Worm (Caenorhabditis elegans) whole organism, L2 larva: ENCODE results near the gene K01G12.3.

ENCODE experiments used
- C34F6.9 ChIP-seq: fragments of 150-350 bp; optimal IDR thresholded peaks from 2 replicates; lab custom pipeline; 2014; ENCODE audit warnings: missing biosample characterization, missing genetic modification characterization
- F13H6.1 ChIP-seq: sonication (generic microtip); optimal IDR thresholded peaks from 2 replicates; lab custom pipeline; 2016; ENCODE audit warnings: missing genetic modification characterization, missing compliant biosample characterization
- R02D3.7 ChIP-seq: fragments of 150-350 bp; optimal IDR thresholded peaks from 2 replicates; lab custom pipeline; 2014; ENCODE audit warnings: missing biosample characterization, missing genetic modification characterization
- Y55F3AM.14 ChIP-seq: fragments of 200-800 bp; sonication (Bioruptor generic); optimal IDR thresholded peaks from 2 replicates; lab custom pipeline; 2018; ENCODE audit warnings: mild to moderate bottlenecking, missing genetic modification characterization, missing compliant biosample characterization
- ZK546.5 ChIP-seq: sonication (generic microtip); optimal IDR thresholded peaks from 2 replicates; lab custom pipeline; 2017; ENCODE audit warnings: missing biosample characterization, missing genetic modification characterization
- alr-1 ChIP-seq: fragments of 150-350 bp; optimal IDR thresholded peaks from 2 replicates; lab custom pipeline; 2014; ENCODE audit warnings: missing biosample characterization, missing genetic modification characterization
- aly-2 ChIP-seq: fragments of 150-350 bp; optimal IDR thresholded peaks from 2 replicates; lab custom pipeline; 2014; ENCODE audit warnings: missing biosample characterization, missing genetic modification characterization
- blmp-1 ChIP-seq: sonication (generic microtip); optimal IDR thresholded peaks from 2 replicates; lab custom pipeline; 2017; ENCODE audit warnings: missing genetic modification characterization, mild to moderate bottlenecking, missing compliant biosample characterization, antibody characterized with exemption, moderate library complexity; ENCODE audit not compliant: insufficient read depth
- ceh-16 ChIP-seq: fragments of 150-350 bp; optimal IDR thresholded peaks from 2 replicates; lab custom pipeline; 2014; ENCODE audit warnings: missing biosample characterization, missing genetic modification characterization
- ceh-82 ChIP-seq: fragments of 150-350 bp; optimal IDR thresholded peaks from 2 replicates; lab custom pipeline; 2014; ENCODE audit warnings: missing biosample characterization, missing genetic modification characterization
- dmd-4 ChIP-seq: sonication (generic microtip); optimal IDR thresholded peaks from 2 replicates; lab custom pipeline; 2017; ENCODE audit warnings: missing biosample characterization, missing genetic modification characterization
- elt-3 ChIP-seq: sonication (generic microtip); optimal IDR thresholded peaks from 2 replicates; lab custom pipeline; 2017; ENCODE audit warnings: missing biosample characterization, missing genetic modification characterization
- fos-1 ChIP-seq: fragments of 150-350 bp; optimal IDR thresholded peaks from 2 replicates; lab custom pipeline; 2014; ENCODE audit warnings: missing biosample characterization, missing genetic modification characterization
- gmeb-1 ChIP-seq: fragments of 150-350 bp; optimal IDR thresholded peaks from 2 replicates; lab custom pipeline; 2014; ENCODE audit warnings: missing biosample characterization, missing genetic modification characterization
- lin-11 ChIP-seq: fragments of 150-350 bp; sonication (generic microtip); optimal IDR thresholded peaks from 2 replicates; lab custom pipeline; 2014; ENCODE audit warnings: missing biosample characterization, missing genetic modification characterization, inconsistent platforms, mixed read lengths
- lin-13 ChIP-seq: fragments of 150-350 bp; optimal IDR thresholded peaks from 2 replicates; lab custom pipeline; 2014; ENCODE audit warnings: missing biosample characterization, missing genetic modification reagents, missing genetic modification characterization
- lin-39 ChIP-seq: fragments of 150-350 bp; optimal IDR thresholded peaks from 2 replicates; lab custom pipeline; 2014; ENCODE audit warnings: missing biosample characterization, missing genetic modification reagents, missing genetic modification characterization
- lsy-2 ChIP-seq, 2 experiments: fragments of 150-350 bp in 1 of 2; sonication (generic microtip) in 1 of 2; optimal IDR thresholded peaks; 2 replicates each; lab custom pipeline; 2014 to 2017; ENCODE audit warnings: missing biosample characterization in 2 of 2, missing genetic modification characterization in 2 of 2
- mab-5 ChIP-seq: fragments of 150-350 bp; optimal IDR thresholded peaks from 2 replicates; lab custom pipeline; 2014; ENCODE audit warnings: missing biosample characterization, missing genetic modification characterization
- mbf-1 ChIP-seq: sonication (generic microtip); optimal IDR thresholded peaks from 2 replicates; lab custom pipeline; 2017; ENCODE audit warnings: missing biosample characterization, missing genetic modification characterization
- mdl-1 ChIP-seq, 2 experiments: fragments of 150-350 bp in 1 of 2; sonication (generic microtip) in 1 of 2; optimal IDR thresholded peaks; 2 replicates each; lab custom pipeline; 2017; ENCODE audit warnings: missing biosample characterization in 2 of 2, missing genetic modification characterization in 2 of 2
- nhr-10 ChIP-seq: sonication (generic microtip); optimal IDR thresholded peaks from 2 replicates; lab custom pipeline; 2017; ENCODE audit warnings: missing biosample characterization, missing genetic modification characterization
- nhr-12 ChIP-seq: fragments of 150-350 bp; optimal IDR thresholded peaks from 2 replicates; lab custom pipeline; 2014; ENCODE audit warnings: missing biosample characterization, missing genetic modification characterization
- nhr-129 ChIP-seq: fragments of 150-350 bp; optimal IDR thresholded peaks from 2 replicates; lab custom pipeline; 2014; ENCODE audit warnings: missing biosample characterization, missing genetic modification characterization
- nhr-21 ChIP-seq: fragments of 150-350 bp; optimal IDR thresholded peaks from 2 replicates; lab custom pipeline; 2014; ENCODE audit warnings: missing biosample characterization, missing genetic modification characterization
- nhr-23 ChIP-seq: fragments of 150-350 bp; optimal IDR thresholded peaks from 2 replicates; lab custom pipeline; 2014; ENCODE audit warnings: missing biosample characterization, missing genetic modification reagents, missing genetic modification characterization
- nhr-25 ChIP-seq: fragments of 150-350 bp; sonication (generic microtip); optimal IDR thresholded peaks from 3 replicates; lab custom pipeline; 2014; ENCODE audit warnings: missing biosample characterization, missing genetic modification characterization
- nhr-6 ChIP-seq: fragments of 150-350 bp; optimal IDR thresholded peaks from 2 replicates; lab custom pipeline; 2014; ENCODE audit warnings: missing biosample characterization, missing genetic modification characterization
- peb-1 ChIP-seq: fragments of 150-350 bp; optimal IDR thresholded peaks from 2 replicates; lab custom pipeline; 2014; ENCODE audit warnings: missing biosample characterization, missing genetic modification characterization
- sem-4 ChIP-seq: fragments of 150-350 bp; optimal IDR thresholded peaks from 2 replicates; lab custom pipeline; 2014; ENCODE audit warnings: missing biosample characterization, missing genetic modification reagents, missing genetic modification characterization
- skn-1 ChIP-seq: sonication (generic microtip); optimal IDR thresholded peaks from 2 replicates; lab custom pipeline; 2017; ENCODE audit warnings: missing biosample characterization, missing genetic modification characterization
- sma-3 ChIP-seq: sonication (generic microtip); optimal IDR thresholded peaks from 2 replicates; lab custom pipeline; 2016; ENCODE audit warnings: missing genetic modification reagents, missing genetic modification characterization, missing compliant biosample characterization
- sma-9 ChIP-seq, 2 experiments: fragments of 150-350 bp in 1 of 2; sonication (generic microtip) in 1 of 2; optimal IDR thresholded peaks; 2 replicates each; lab custom pipeline; 2014 to 2016; ENCODE audit warnings: missing genetic modification characterization in 2 of 2, mild to moderate bottlenecking in 1 of 2, missing biosample characterization in 1 of 2, missing compliant biosample characterization in 1 of 2, missing genetic modification reagents in 1 of 2, moderate library complexity in 1 of 2
- snpc-4 ChIP-seq: fragments of 150-350 bp; optimal IDR thresholded peaks from 2 replicates; lab custom pipeline; 2014; ENCODE audit warnings: missing biosample characterization, missing genetic modification characterization
- unc-55 ChIP-seq: fragments of 150-350 bp; sonication (generic microtip); optimal IDR thresholded peaks from 3 replicates; lab custom pipeline; 2014; ENCODE audit warnings: missing biosample characterization, missing genetic modification reagents, missing genetic modification characterization
- zag-1 ChIP-seq: fragments of 150-350 bp; optimal IDR thresholded peaks from 2 replicates; lab custom pipeline; 2014; ENCODE audit warnings: missing biosample characterization, missing genetic modification characterization
- ztf-1 ChIP-seq: fragments of 200-800 bp; sonication (Bioruptor generic); conservative IDR thresholded peaks from 2 replicates; pipeline ENCODE4 v1.3.6; 2022; ENCODE audit warnings: missing genetic modification characterization, missing compliant biosample characterization
- ztf-11 ChIP-seq: sonication (generic microtip); optimal IDR thresholded peaks from 2 replicates; lab custom pipeline; 2017; ENCODE audit warnings: missing biosample characterization, missing genetic modification characterization
- ztf-4 ChIP-seq: fragments of 150-350 bp; optimal IDR thresholded peaks from 2 replicates; lab custom pipeline; 2014; ENCODE audit warnings: missing biosample characterization, missing genetic modification characterization

Gene K01G12.3

DNA sequence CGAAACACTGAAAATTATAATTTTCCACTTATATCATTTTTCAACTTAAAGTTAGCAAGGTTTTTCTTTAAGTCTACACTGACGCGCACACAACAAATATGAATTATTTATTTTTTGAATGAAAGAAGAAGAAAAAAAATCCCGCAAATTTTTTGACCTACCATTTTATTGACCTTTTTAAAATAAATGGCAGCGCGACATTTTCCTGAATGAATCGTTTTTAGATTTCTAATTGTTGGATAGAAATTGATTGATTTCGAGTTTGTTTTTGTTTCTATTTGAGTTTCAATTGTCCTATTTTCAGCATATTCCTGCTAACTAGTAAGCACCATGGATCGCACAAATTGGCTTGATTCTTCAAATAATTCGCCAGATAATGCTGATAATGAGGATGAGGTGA is at the start of gene K01G12.3:
TSS of gene K01G12.3 (plus strand) at position 301 of the 400 bp plus-strand sequence.
- TF ChIP-seq nhr-25 (tag; lab: Kevin White, UChicago) = no peak

DNA sequence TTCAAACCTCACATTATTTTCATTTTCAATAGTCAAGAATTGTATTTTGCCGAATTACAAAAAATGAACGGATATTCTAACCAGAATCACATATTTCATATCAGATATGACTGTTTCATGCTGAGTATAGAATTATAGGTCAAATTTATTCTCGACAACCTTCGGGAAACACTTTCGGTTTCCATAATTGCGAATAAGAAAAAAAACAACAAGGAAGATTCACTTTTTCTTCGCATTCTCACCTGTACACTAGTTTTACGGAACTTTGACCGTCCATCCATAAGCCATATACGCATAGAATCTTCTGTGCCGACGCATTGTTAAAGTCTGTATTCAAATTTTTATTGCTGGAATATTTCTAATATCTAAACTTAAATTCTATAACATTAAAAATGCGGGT is 47.7 kb upstream of the K01G12.3 start, which contains the start of gene oac-37:
TSS of gene oac-37 (plus strand) at position 301 of the 400 bp plus-strand sequence.
- no peak for TF ChIP-seq lin-11 (tag; lab: Kevin White, UChicago)

DNA sequence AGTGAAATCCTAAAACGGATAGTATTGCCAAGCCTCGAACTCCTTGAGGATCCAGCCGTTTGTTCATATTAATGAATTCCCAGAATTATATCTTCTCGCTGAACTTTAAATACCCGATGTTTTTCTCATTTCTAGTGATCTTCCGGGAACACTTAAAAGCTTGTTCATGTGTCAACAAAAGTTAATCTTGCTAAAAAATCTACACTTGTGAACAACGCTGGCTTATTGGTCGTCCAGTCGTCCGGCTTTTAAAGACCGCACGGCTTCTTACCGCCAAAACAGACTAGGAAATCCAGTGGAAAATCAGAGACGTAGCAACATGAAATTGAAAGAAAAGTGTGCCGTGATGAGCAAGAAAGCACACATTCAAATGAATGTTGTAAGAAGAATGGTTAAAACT is 40.0 kb upstream of the K01G12.3 start, which contains the start of gene oac-38:
TSS of gene oac-38 (minus strand) at position 101 of the 400 bp plus-strand sequence.
- no peak for TF ChIP-seq mbf-1 (tag; lab: Kevin White, UChicago)
- TF ChIP-seq nhr-23 (tag; lab: Kevin White, UChicago) = no peak
- TF ChIP-seq nhr-129 (tag; lab: Kevin White, UChicago) = no peak
- no peak for TF ChIP-seq sma-9 (GFP tag; optimal IDR thresholded peaks at IDR 0.05; lab: Kevin White, UChicago)
- no peak for TF ChIP-seq sma-9 (tag; optimal IDR thresholded peaks at IDR 0.05; lab: Kevin White, UChicago)
- TF ChIP-seq lin-39 (tag; lab: Kevin White, UChicago) = no peak
- no peak for TF ChIP-seq nhr-6
- TF ChIP-seq skn-1 (tag; lab: Kevin White, UChicago) = no peak
- no peak for TF ChIP-seq nhr-21
- TF ChIP-seq sma-3 = no peak
- no peak for TF ChIP-seq alr-1 (tag; lab: Kevin White, UChicago)
- TF ChIP-seq blmp-1 (tag; lab: Kevin White, UChicago) = no peak
- no peak for TF ChIP-seq R02D3.7 (tag; lab: Kevin White, UChicago)
- TF ChIP-seq ztf-1 (GFP tag; lab: Robert Waterston, UW) = no peak
- no peak for TF ChIP-seq Y55F3AM.14 (GFP tag; lab: Kevin White, UChicago)
- no peak for TF ChIP-seq lin-11 (tag; lab: Kevin White, UChicago)

DNA sequence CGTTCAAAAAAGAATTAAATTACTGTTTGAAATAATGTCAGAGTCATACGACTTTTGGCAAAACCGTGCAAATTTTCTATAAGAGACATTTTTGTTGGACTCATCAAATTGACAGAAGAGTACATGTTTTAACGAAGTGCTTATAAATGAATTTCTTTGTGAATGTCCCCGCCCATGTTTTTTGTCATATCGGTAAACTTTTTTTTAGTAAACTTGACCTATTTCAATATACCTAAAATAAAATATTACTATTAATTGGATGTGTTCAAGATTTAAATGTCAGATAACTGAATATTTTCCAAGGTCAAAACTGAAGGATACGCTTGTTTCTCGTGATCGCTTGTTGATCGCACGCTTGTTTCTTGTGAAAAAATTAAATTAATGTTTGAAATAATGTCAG is 35.2 kb upstream of the K01G12.3 start, which contains the start of gene R05A10.8:
TSS of gene R05A10.8 (minus strand) at position 101 of the 400 bp plus-strand sequence.
- TF ChIP-seq C34F6.9 (tag; lab: Kevin White, UChicago) = no peak
- TF ChIP-seq nhr-6 = no peak
- TF ChIP-seq lin-11 (tag; lab: Kevin White, UChicago) = no peak
- no peak for TF ChIP-seq elt-3 (tag; lab: Kevin White, UChicago)
- no peak for TF ChIP-seq nhr-21
- TF ChIP-seq ceh-82 (tag; lab: Kevin White, UChicago) = no peak
- no peak for TF ChIP-seq nhr-12 (tag; lab: Kevin White, UChicago)
- TF ChIP-seq mdl-1 (tag; optimal IDR thresholded peaks at IDR 0.05; lab: Kevin White, UChicago) = no peak
- TF ChIP-seq, all 48 proteins: peak for 0

DNA sequence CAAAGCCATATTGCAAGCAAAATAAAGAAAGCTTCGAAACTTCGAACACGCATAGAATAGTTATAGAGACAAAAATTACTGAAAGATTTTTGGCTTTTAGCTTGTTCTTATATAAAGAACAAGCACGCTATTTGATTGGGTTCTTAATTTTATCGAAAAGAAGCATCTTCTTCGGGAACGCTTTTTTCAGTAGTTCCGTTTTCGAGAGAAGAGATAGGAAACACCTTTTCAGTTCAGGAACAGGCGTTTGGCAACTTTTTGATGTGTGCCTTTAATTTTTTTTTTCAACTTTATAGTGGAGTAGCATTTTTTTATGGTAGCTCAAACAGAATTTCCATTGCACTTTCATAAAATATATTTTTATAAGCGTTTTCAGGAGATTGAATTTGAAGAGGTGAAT is 30.5 kb upstream of the K01G12.3 start, which contains the start of gene R05A10.7:
TSS of gene R05A10.7 (minus strand) at position 101 of the 400 bp plus-strand sequence.
- TF ChIP-seq unc-55 (GFP tag; lab: Kevin White, UChicago) = no peak
- no peak for TF ChIP-seq Y55F3AM.14 (GFP tag; lab: Kevin White, UChicago)
- no peak for TF ChIP-seq nhr-10 (tag; lab: Kevin White, UChicago)
- TF ChIP-seq F13H6.1 (tag; lab: Kevin White, UChicago) = no peak
- TF ChIP-seq sem-4 = no peak
- TF ChIP-seq ZK546.5 (tag; lab: Kevin White, UChicago) = no peak
- no peak for TF ChIP-seq nhr-23 (tag; lab: Kevin White, UChicago)
- TF ChIP-seq skn-1 (tag; lab: Kevin White, UChicago) = no peak
- TF ChIP-seq zag-1 (tag; lab: Kevin White, UChicago) = no peak
- no peak for TF ChIP-seq lsy-2 (tag; optimal IDR thresholded peaks at IDR 0.05; lab: Kevin White, UChicago)
- no peak for TF ChIP-seq snpc-4
- no peak for TF ChIP-seq ztf-4 (tag; lab: Kevin White, UChicago)
- TF ChIP-seq alr-1 (tag; lab: Kevin White, UChicago) = no peak
- no peak for TF ChIP-seq gmeb-1 (tag; lab: Kevin White, UChicago)

DNA sequence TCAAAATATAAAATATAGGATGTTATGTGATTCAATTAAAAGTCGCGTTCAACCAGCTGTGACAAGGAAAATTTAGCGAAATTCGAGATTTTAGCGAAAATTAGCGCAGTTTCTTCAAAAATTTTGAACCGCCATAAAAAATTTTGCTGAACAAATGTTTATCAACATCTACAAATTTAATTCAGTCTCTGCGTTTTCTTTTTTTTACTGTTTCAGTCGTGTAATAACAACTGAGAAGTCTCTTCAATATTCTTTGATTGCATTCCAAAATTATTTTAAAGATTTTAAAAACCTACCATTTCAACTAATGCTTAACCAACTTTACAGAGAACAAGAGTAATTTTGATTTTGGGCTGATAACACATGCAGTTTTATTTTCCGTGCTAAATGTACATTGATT is 29.2 kb upstream of the K01G12.3 start:
- TF ChIP-seq elt-3 (tag; lab: Kevin White, UChicago) (no peak), nhr-23 (tag; lab: Kevin White, UChicago) (no peak), ZK546.5 (tag; lab: Kevin White, UChicago) (no peak), ceh-16 (tag; lab: Kevin White, UChicago) (no peak), ztf-1 (GFP tag; lab: Robert Waterston, UW) (no peak), snpc-4 (no peak), lin-13 (no peak), nhr-12 (tag; lab: Kevin White, UChicago) (no peak), unc-55 (GFP tag; lab: Kevin White, UChicago) (no peak), ztf-4 (tag; lab: Kevin White, UChicago) (no peak), alr-1 (tag; lab: Kevin White, UChicago) (no peak), sem-4 (no peak), aly-2 (tag; lab: Kevin White, UChicago) (no peak), dmd-4 (no peak), blmp-1 (tag; lab: Kevin White, UChicago) (no peak), peb-1 (no peak), mab-5 (no peak), fos-1 (tag; lab: Kevin White, UChicago) (no peak), nhr-129 (tag; lab: Kevin White, UChicago) (no peak), ztf-11 (tag; lab: Kevin White, UChicago) (no peak)
